Worm (Caenorhabditis elegans) whole organism, L1 larva: ENCODE data around the gene nra-1.

Experiments
- elt-3 ChIP-seq, 6 experiments: fragments of 150-350 bp in 1 of 6; sonication (generic microtip); optimal IDR thresholded peaks; 2 replicates each; lab custom pipeline; 2017 to 2018; ENCODE audit warnings: missing biosample characterization in 6 of 6, missing genetic modification characterization in 6 of 6, inconsistent platforms in 1 of 6
- ets-5 ChIP-seq: fragments of 200-800 bp; sonication (Bioruptor generic); IDR thresholded peaks from 2 replicates; pipeline ENCODE4 v1.3.6; 2022; ENCODE audit warnings: missing genetic modification characterization, missing compliant biosample characterization
- mep-1 ChIP-seq: fragments of 150-350 bp; optimal IDR thresholded peaks from 2 replicates; lab custom pipeline; 2014; ENCODE audit warnings: missing biosample characterization, missing genetic modification characterization
- sox-4 ChIP-seq: sonication (generic microtip); optimal IDR thresholded peaks from 2 replicates; lab custom pipeline; 2016; ENCODE audit warnings: missing genetic modification characterization, missing compliant biosample characterization
- ztf-4 ChIP-seq: fragments of 150-350 bp; optimal IDR thresholded peaks from 2 replicates; lab custom pipeline; 2014; ENCODE audit warnings: missing biosample characterization, missing genetic modification characterization

DNA sequence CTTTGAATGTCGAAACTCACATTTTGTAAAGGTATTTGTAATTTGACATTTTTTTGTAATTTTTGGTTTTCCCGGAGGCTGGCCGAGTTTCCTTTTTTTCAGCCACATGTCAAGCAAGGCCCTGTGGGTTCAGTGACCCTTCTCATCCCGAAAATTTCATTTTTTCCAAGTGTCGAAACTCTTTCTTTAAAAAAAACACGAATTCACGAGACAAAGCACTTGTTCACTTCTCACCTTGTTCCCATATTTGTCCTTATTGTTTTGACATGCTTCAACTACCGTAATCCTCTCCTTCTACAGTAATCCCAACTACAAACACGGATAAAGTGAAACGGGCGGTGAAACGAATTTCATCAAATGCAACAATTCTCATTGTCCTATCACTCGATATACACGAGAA, 8.7 kb downstream of the nra-1 start, which contains the start of gene lhfp-4:
- TF ChIP-seq ztf-4 (tag; lab: Kevin White, UChicago), result no peak
- no peak for TF ChIP-seq ets-5
- no peak for TF ChIP-seq sox-4 (tag; lab: Kevin White, UChicago)
- TF ChIP-seq mep-1, result no peak
- no peak for TF ChIP-seq elt-3 (tag; optimal IDR thresholded peaks at IDR 0.05; lab: Kevin White, UChicago)
